Fruit fly (Drosophila melanogaster) whole organism, embryonic: ENCODE results near the gene CG13631.

Experiments
- Aef1 ChIP-seq: fragments of 200-800 bp; sonication (Bioruptor generic); IDR thresholded peaks from 3 replicates; pipeline ENCODE4 v1.3.6; 2022; ENCODE audit warnings: missing biosample characterization, missing genetic modification characterization
- Bgb ChIP-seq: fragments of 200-800 bp; sonication (Bioruptor generic); IDR thresholded peaks from 2 replicates; pipeline ENCODE4 v1.3.6; 2022; ENCODE audit warnings: missing biosample characterization, missing genetic modification characterization; ENCODE audit not compliant: partially characterized antibody
- BtbVII ChIP-seq: fragments of 200-800 bp; sonication (Bioruptor generic); optimal IDR thresholded peaks from 3 replicates; lab custom pipeline; 2017; ENCODE audit warnings: missing biosample characterization, mild to moderate bottlenecking, missing genetic modification characterization
- CG10321 ChIP-seq: fragments of 200-800 bp; sonication (Bioruptor generic); IDR thresholded peaks from 2 replicates; pipeline ENCODE4 v1.3.6; 2022; ENCODE audit warnings: missing biosample characterization, missing genetic modification characterization
- CG10565 ChIP-seq: fragments of 200-800 bp; sonication (Bioruptor generic); optimal IDR thresholded peaks from 3 replicates; lab custom pipeline; 2016; ENCODE audit warnings: missing biosample characterization, mild to moderate bottlenecking, missing genetic modification characterization
- CG11093 ChIP-seq: fragments of 200-800 bp; sonication (Bioruptor generic); IDR thresholded peaks from 3 replicates; pipeline ENCODE4 v1.3.6; 2022; ENCODE audit warnings: missing biosample characterization, missing genetic modification characterization
- CG12942 ChIP-seq: fragments of 200-800 bp; sonication (Bioruptor generic); optimal IDR thresholded peaks from 3 replicates; lab custom pipeline; 2016; ENCODE audit warnings: missing biosample characterization, missing genetic modification characterization
- CG14050 ChIP-seq: fragments of 200-800 bp; sonication (Bioruptor generic); IDR thresholded peaks from 3 replicates; pipeline ENCODE4 v1.3.6; 2022; ENCODE audit warnings: missing biosample characterization, missing genetic modification characterization
- CG14965 ChIP-seq: fragments of 200-800 bp; sonication (Bioruptor generic); optimal IDR thresholded peaks from 2 replicates; lab custom pipeline; 2016; ENCODE audit warnings: missing biosample characterization, missing genetic modification characterization, borderline replicate concordance
- CG17385 ChIP-seq: fragments of 200-800 bp; sonication (Bioruptor generic); optimal IDR thresholded peaks from 3 replicates; lab custom pipeline; 2018; ENCODE audit warnings: missing biosample characterization, mild to moderate bottlenecking, missing genetic modification characterization
- CG17612 ChIP-seq: fragments of 200-800 bp; sonication (Bioruptor generic); IDR thresholded peaks from 2 replicates; pipeline ENCODE4 v1.3.6; 2022; ENCODE audit warnings: missing biosample characterization, missing genetic modification characterization
- CG2202 ChIP-seq: fragments of 200-800 bp; sonication (Bioruptor generic); optimal IDR thresholded peaks from 2 replicates; lab custom pipeline; 2018; ENCODE audit warnings: missing biosample characterization, mild to moderate bottlenecking, missing genetic modification characterization
- CG33557 ChIP-seq: fragments of 200-800 bp; sonication (Bioruptor generic); optimal IDR thresholded peaks from 2 replicates; lab custom pipeline; 2019; ENCODE audit warnings: missing biosample characterization, mild to moderate bottlenecking, missing genetic modification characterization, moderate library complexity
- CG34224 ChIP-seq: fragments of 200-800 bp; sonication (Bioruptor generic); IDR thresholded peaks from 3 replicates; pipeline ENCODE4 v1.3.6; 2022; ENCODE audit warnings: missing biosample characterization, missing genetic modification characterization; ENCODE audit not compliant: partially characterized antibody
- CG4707 ChIP-seq: fragments of 200-800 bp; sonication (Bioruptor generic); optimal IDR thresholded peaks from 2 replicates; lab custom pipeline; 2018; ENCODE audit warnings: missing biosample characterization, mild to moderate bottlenecking, missing genetic modification characterization, moderate library complexity
- CG6791 ChIP-seq: fragments of 200-800 bp; sonication (Bioruptor generic); IDR thresholded peaks from 3 replicates; pipeline ENCODE4 v1.3.6; 2022; ENCODE audit warnings: missing biosample characterization, missing genetic modification characterization; ENCODE audit not compliant: partially characterized antibody
- CG7556 ChIP-seq: fragments of 200-800 bp; sonication (Bioruptor generic); optimal IDR thresholded peaks from 2 replicates; lab custom pipeline; 2017; ENCODE audit warnings: missing biosample characterization, mild to moderate bottlenecking, missing genetic modification characterization
- CG7745 ChIP-seq: fragments of 200-800 bp; sonication (Bioruptor generic); optimal IDR thresholded peaks from 2 replicates; lab custom pipeline; 2018; ENCODE audit warnings: missing biosample characterization, mild to moderate bottlenecking, missing genetic modification characterization, moderate library complexity
- CG8281 ChIP-seq: fragments of 200-800 bp; sonication (Bioruptor generic); optimal IDR thresholded peaks from 2 replicates; lab custom pipeline; 2018; ENCODE audit warnings: missing biosample characterization, mild to moderate bottlenecking, missing genetic modification characterization, moderate library complexity
- CG9609 ChIP-seq: fragments of 200-800 bp; sonication (Bioruptor generic); optimal IDR thresholded peaks from 3 replicates; lab custom pipeline; 2016; ENCODE audit warnings: missing biosample characterization, missing genetic modification characterization
- CG9932 ChIP-seq: fragments of 200-800 bp; sonication (Bioruptor generic); IDR thresholded peaks from 2 replicates; pipeline ENCODE4 v1.3.6; 2022; ENCODE audit warnings: missing biosample characterization, missing genetic modification characterization
- D ChIP-seq, 2 experiments: fragments of 200-800 bp in 1 of 2; fragments of >200 bp in 1 of 2; sonication (Bioruptor generic) in 1 of 2; optimal IDR thresholded peaks; 2 replicates in 1 of 2; 3 replicates in 1 of 2; lab custom pipeline; 2017; ENCODE audit warnings: mild to moderate bottlenecking in 1 of 2, missing biosample characterization in 1 of 2, missing genetic modification characterization in 1 of 2, missing genetic modification reagents in 1 of 2
- Fer3 ChIP-seq: fragments of 200-800 bp; sonication (Bioruptor generic); optimal IDR thresholded peaks from 2 replicates; lab custom pipeline; 2018; ENCODE audit warnings: missing biosample characterization, mild to moderate bottlenecking, missing genetic modification characterization, moderate library complexity
- HLH54F ChIP-seq: fragments of 200-800 bp; sonication (Bioruptor generic); optimal IDR thresholded peaks from 3 replicates; lab custom pipeline; 2016; ENCODE audit warnings: missing biosample characterization, missing genetic modification characterization
- Lhr ChIP-seq: fragments of 200-800 bp; sonication (Bioruptor generic); optimal IDR thresholded peaks from 3 replicates; lab custom pipeline; 2017; ENCODE audit warnings: mild to moderate bottlenecking, missing biosample characterization, missing genetic modification reagents, missing genetic modification characterization
- MTF-1 ChIP-seq: fragments of 200-800 bp; sonication (Bioruptor generic); optimal IDR thresholded peaks from 2 replicates; lab custom pipeline; 2018; ENCODE audit warnings: missing biosample characterization, mild to moderate bottlenecking, missing genetic modification characterization, borderline replicate concordance
- Opbp ChIP-seq: fragments of 200-800 bp; sonication (Bioruptor generic); IDR thresholded peaks from 3 replicates; pipeline ENCODE4 v1.3.6; 2022; ENCODE audit warnings: missing biosample characterization, missing genetic modification characterization; ENCODE audit not compliant: partially characterized antibody
- Rx ChIP-seq: fragments of 200-800 bp; sonication (Bioruptor generic); IDR thresholded peaks from 2 replicates; pipeline ENCODE4 v1.3.6; 2022; ENCODE audit warnings: missing biosample characterization, missing genetic modification characterization
- Spps ChIP-seq: fragments of 200-800 bp; sonication (Bioruptor generic); optimal IDR thresholded peaks from 2 replicates; lab custom pipeline; 2018; ENCODE audit warnings: missing biosample characterization, mild to moderate bottlenecking, missing genetic modification characterization
- Taf1 ChIP-seq: fragments of 200-800 bp; sonication (Bioruptor generic); IDR thresholded peaks from 2 replicates; pipeline ENCODE4 v1.3.6; 2022; ENCODE audit warnings: missing biosample characterization, missing genetic modification characterization
- al ChIP-seq: fragments of 200-800 bp; sonication (Bioruptor generic); IDR thresholded peaks from 2 replicates; pipeline ENCODE4 v1.3.6; 2022; ENCODE audit warnings: missing biosample characterization, missing genetic modification characterization
- ase ChIP-seq: fragments of 200-800 bp; sonication (Bioruptor generic); IDR thresholded peaks from 3 replicates; pipeline ENCODE4 v1.3.6; 2022; ENCODE audit warnings: missing biosample characterization, missing genetic modification characterization
- cad ChIP-seq: fragments of >200 bp; optimal IDR thresholded peaks from 2 replicates; lab custom pipeline; 2017; ENCODE audit warnings: missing biosample characterization, missing genetic modification characterization
- caup ChIP-seq: fragments of 200-800 bp; sonication (Bioruptor generic); optimal IDR thresholded peaks from 3 replicates; lab custom pipeline; 2017; ENCODE audit warnings: missing biosample characterization, mild to moderate bottlenecking, missing genetic modification characterization, moderate library complexity; ENCODE audit not compliant: severe bottlenecking
- ci ChIP-seq: fragments of 200-800 bp; sonication (Bioruptor generic); IDR thresholded peaks from 3 replicates; pipeline ENCODE4 v1.3.6; 2022; ENCODE audit warnings: missing biosample characterization, missing genetic modification characterization
- dpn ChIP-seq, 2 experiments: fragments of 200-800 bp; sonication (Bioruptor generic); optimal IDR thresholded peaks; 3 replicates each; lab custom pipeline; 2016; ENCODE audit warnings: missing biosample characterization in 2 of 2, missing genetic modification characterization in 2 of 2
- fd102C ChIP-seq: fragments of 200-800 bp; sonication (Bioruptor generic); optimal IDR thresholded peaks from 2 replicates; lab custom pipeline; 2018; ENCODE audit warnings: missing biosample characterization, mild to moderate bottlenecking, missing genetic modification characterization, moderate library complexity
- ftz-f1 ChIP-seq: fragments of 200-800 bp; sonication (Bioruptor generic); optimal IDR thresholded peaks from 2 replicates; lab custom pipeline; 2016; ENCODE audit warnings: missing biosample characterization, missing genetic modification characterization
- fu2 ChIP-seq: fragments of 200-800 bp; sonication (Bioruptor generic); optimal IDR thresholded peaks from 2 replicates; lab custom pipeline; 2016; ENCODE audit warnings: missing biosample characterization, missing genetic modification characterization
- lola ChIP-seq, 3 experiments: fragments of >200 bp in 2 of 3; fragments of 200-800 bp in 1 of 3; sonication (Bioruptor generic) in 1 of 3; optimal IDR thresholded peaks; 2 replicates each; lab custom pipeline; 2017 to 2019; ENCODE audit warnings: missing biosample characterization in 3 of 3, missing genetic modification characterization in 3 of 3, mild to moderate bottlenecking in 1 of 3, moderate library complexity in 1 of 3
- nmo ChIP-seq: fragments of 200-800 bp; sonication (Bioruptor generic); optimal IDR thresholded peaks from 2 replicates; lab custom pipeline; 2018; ENCODE audit warnings: missing biosample characterization, mild to moderate bottlenecking, missing genetic modification characterization, moderate library complexity
- row ChIP-seq: fragments of 200-800 bp; sonication (Bioruptor generic); IDR thresholded peaks from 3 replicates; pipeline ENCODE4 v1.3.6; 2022; ENCODE audit warnings: missing biosample characterization, missing genetic modification characterization
- salm ChIP-seq: fragments of 200-800 bp; sonication (Bioruptor generic); optimal IDR thresholded peaks from 2 replicates; lab custom pipeline; 2018; ENCODE audit warnings: missing biosample characterization, mild to moderate bottlenecking, missing genetic modification characterization
- scrt ChIP-seq: fragments of 200-800 bp; sonication (Bioruptor generic); optimal IDR thresholded peaks from 2 replicates; lab custom pipeline; 2018; ENCODE audit warnings: missing biosample characterization, mild to moderate bottlenecking, missing genetic modification characterization, moderate library complexity
- shn ChIP-seq: fragments of 200-800 bp; sonication (Bioruptor generic); optimal IDR thresholded peaks from 3 replicates; lab custom pipeline; 2016; ENCODE audit warnings: missing biosample characterization, missing genetic modification characterization
- sug ChIP-seq: fragments of 200-800 bp; optimal IDR thresholded peaks from 2 replicates; lab custom pipeline; 2019; ENCODE audit warnings: missing biosample characterization, mild to moderate bottlenecking, missing genetic modification characterization, moderate library complexity
- unc-4 ChIP-seq: fragments of 200-800 bp; sonication (Bioruptor generic); IDR thresholded peaks from 2 replicates; pipeline ENCODE4 v1.3.6; 2022; ENCODE audit warnings: missing biosample characterization, missing genetic modification characterization; ENCODE audit not compliant: partially characterized antibody
- zen2 ChIP-seq: fragments of 200-800 bp; sonication (Bioruptor generic); IDR thresholded peaks from 3 replicates; pipeline ENCODE4 v1.3.6; 2022; ENCODE audit warnings: missing biosample characterization, missing genetic modification characterization; ENCODE audit not compliant: partially characterized antibody

Gene CG13631

dm6 chr3R:24809576-24810279, 40.6 kb downstream of the CG13631 start (continued):
- TF ChIP-seq CG10565 (GFP tag; lab: Kevin White, UChicago) (no peak), sug (tag; lab: Kevin White, UChicago) (peak; percentile 44), salm (peak; percentile 57), zen2 (GFP tag; lab: Robert Waterston, UW) (no peak), ase (GFP tag; lab: Robert Waterston, UW) (no peak), CG17612 (GFP tag; lab: Robert Waterston, UW) (no peak), CG9932 (GFP tag; lab: Robert Waterston, UW) (no peak), unc-4 (no peak), CG8281 (tag; lab: Kevin White, UChicago) (peak; percentile 50), nmo (GFP tag; lab: Kevin White, UChicago) (no peak), CG4707 (GFP tag; lab: Kevin White, UChicago) (peak; percentile 54), HLH54F (GFP tag; lab: Kevin White, UChicago) (no peak), Bgb (GFP tag; lab: Robert Waterston, UW) (no peak), Aef1 (GFP tag; lab: Robert Waterston, UW) (no peak), lola (GFP tag; optimal IDR thresholded peaks at IDR 0.05; lab: Kevin White, UChicago) (peak in 1 of 3 experiments; percentile 2), CG9609 (GFP tag; lab: Kevin White, UChicago) (no peak), CG12942 (GFP tag; lab: Kevin White, UChicago) (no peak), cad (GFP tag; lab: Kevin White, UChicago) (no peak), ftz-f1 (GFP tag; lab: Kevin White, UChicago) (no peak), Opbp (GFP tag; lab: Robert Waterston, UW) (no peak), row (GFP tag; lab: Robert Waterston, UW) (0 out of 3 replicates have a peak, but pooled peaks have one; percentile 7), CG17385 (GFP tag; lab: Kevin White, UChicago) (no peak), shn (GFP tag; lab: Kevin White, UChicago) (no peak), MTF-1 (GFP tag; lab: Kevin White, UChicago) (peak; percentile 54), D (optimal IDR thresholded peaks at IDR 0.05; lab: Kevin White, UChicago) (no peak), D (GFP tag; optimal IDR thresholded peaks at IDR 0.05; lab: Kevin White, UChicago) (peak; percentile 39), scrt (GFP tag; lab: Kevin White, UChicago) (no peak), CG33557 (GFP tag; lab: Kevin White, UChicago) (peak; percentile 65), dpn (GFP tag; optimal IDR thresholded peaks at IDR 0.05; lab: Kevin White, UChicago) (no peak), CG2202 (tag; lab: Kevin White, UChicago) (peak; percentile 53), CG10321 (no peak), Fer3 (tag; lab: Kevin White, UChicago) (no peak), ci (GFP tag; lab: Robert Waterston, UW) (0 out of 3 replicates have a peak, but pooled peaks have one; percentile 37), CG34224 (GFP tag; lab: Robert Waterston, UW) (no peak), CG14050 (GFP tag; lab: Robert Waterston, UW) (no peak), fu2 (no peak), Lhr (no peak), CG6791 (GFP tag; lab: Robert Waterston, UW) (no peak), CG14965 (no peak), caup (peak; percentile 68), al (GFP tag; lab: Robert Waterston, UW) (no peak), BtbVII (peak; percentile 82), Taf1 (no peak), CG7745 (tag; lab: Kevin White, UChicago) (no peak), Rx (GFP tag; lab: Robert Waterston, UW) (no peak), Spps (tag; lab: Kevin White, UChicago) (peak; percentile 41), CG7556 (no peak), fd102C (GFP tag; lab: Kevin White, UChicago) (no peak), CG11093 (no peak)
